Worm (Caenorhabditis elegans): ENCODE results near the gene nlt-1.

Gene nlt-1

DNA sequence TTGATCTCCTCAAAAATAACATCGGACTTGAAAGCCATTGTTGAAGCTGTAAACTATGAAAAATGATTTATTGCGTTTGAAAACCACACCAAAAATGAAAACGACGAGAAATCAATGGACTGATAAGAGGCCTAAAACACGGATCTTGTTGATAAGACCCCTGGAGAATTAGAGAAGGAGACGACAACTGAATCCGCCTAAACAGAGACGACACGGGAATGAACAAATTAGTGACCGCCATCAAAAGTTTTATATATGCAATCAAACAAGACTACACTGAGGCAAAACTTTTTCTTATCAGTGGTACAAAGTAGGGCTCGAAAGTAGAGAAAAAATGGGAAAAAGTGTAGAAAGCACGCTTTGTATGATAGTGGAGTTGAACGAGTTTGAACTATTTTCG, at the start of gene nlt-1:
nlt-1 (minus strand) TSS at position 78 of the 400 bp plus-strand sequence.
- TF ChIP-seq nhr-179 (tag; optimal IDR thresholded peaks at IDR 0.05): no peak
- no peak for TF ChIP-seq sdz-38 (tag; optimal IDR thresholded peaks at IDR 0.05)
- TF ChIP-seq ztf-22 (GFP tag; optimal IDR thresholded peaks at IDR 0.05): peak; percentile 20
- TF ChIP-seq madf-6 (GFP tag; IDR thresholded peaks at IDR 0.05): no peak
- peak; percentile 99 for TF ChIP-seq nhr-80 (tag; optimal IDR thresholded peaks at IDR 0.05)
- TF ChIP-seq T26A5.8 (tag; optimal IDR thresholded peaks at IDR 0.05): no peak
- no peak for TF ChIP-seq somi-1 (GFP tag; optimal IDR thresholded peaks at IDR 0.05)
- TF ChIP-seq dpff-1 (tag; optimal IDR thresholded peaks at IDR 0.05): no peak
- no peak for TF ChIP-seq lsy-27 (tag; optimal IDR thresholded peaks at IDR 0.05; ENCODE audit: borderline replicate concordance, insufficient read depth)
- TF ChIP-seq gei-17 (GFP tag; optimal IDR thresholded peaks at IDR 0.05): no peak
- no peak for TF ChIP-seq B0019.2 (GFP tag; conservative IDR thresholded peaks at IDR 0.05)
- no peak for TF ChIP-seq let-607 (tag; optimal IDR thresholded peaks at IDR 0.05)
- no peak for TF ChIP-seq attf-6 (GFP tag; IDR thresholded peaks at IDR 0.05)
- TF ChIP-seq Y56A3A.18 (GFP tag; IDR thresholded peaks at IDR 0.05): no peak
- peak; percentile 16 for TF ChIP-seq atf-7 (tag; optimal IDR thresholded peaks at IDR 0.05)
- TF ChIP-seq lin-54 (GFP tag; optimal IDR thresholded peaks at IDR 0.05): no peak
- no peak for TF ChIP-seq tlf-1 (GFP tag; optimal IDR thresholded peaks at IDR 0.05)
- peak; percentile 17 for TF ChIP-seq tbp1 (GFP tag; optimal IDR thresholded peaks at IDR 0.05)
- TF ChIP-seq Y53F4B.3 (GFP tag; IDR thresholded peaks at IDR 0.05): no peak
- no peak for TF ChIP-seq attf-3 (GFP tag; conservative IDR thresholded peaks at IDR 0.05)
- TF ChIP-seq F49E8.2 (tag; optimal IDR thresholded peaks at IDR 0.05; ENCODE audit: insufficient read depth): no peak
- no peak for TF ChIP-seq rpc-1 (optimal IDR thresholded peaks at IDR 0.05)
- TF ChIP-seq rpc-1 (tag; optimal IDR thresholded peaks at IDR 0.05): no peak
- TF ChIP-seq C06A6.2 (GFP tag; conservative IDR thresholded peaks at IDR 0.05): no peak
- TF ChIP-seq nfyb-1 (GFP tag; IDR thresholded peaks at IDR 0.05): peak; percentile 73
- no peak for TF ChIP-seq ztf-25 (GFP tag; IDR thresholded peaks at IDR 0.05)
- TF ChIP-seq C17E4.6 (GFP tag; IDR thresholded peaks at IDR 0.05): no peak
- TF ChIP-seq K12H6.12 (tag; optimal IDR thresholded peaks at IDR 0.05): no peak
- no peak for TF ChIP-seq ekl-4 (GFP tag; IDR thresholded peaks at IDR 0.05)
- TF ChIP-seq ceh-79 (tag; optimal IDR thresholded peaks at IDR 0.05): no peak
- TF ChIP-seq madf-10 (tag; optimal IDR thresholded peaks at IDR 0.05): no peak
- no peak for TF ChIP-seq snpc-1.1 (tag; optimal IDR thresholded peaks at IDR 0.05; ENCODE audit: insufficient read depth)
- no peak for TF ChIP-seq F22D6.2 (tag; optimal IDR thresholded peaks at IDR 0.05)
- no peak for TF ChIP-seq cebp-1 (GFP tag; IDR thresholded peaks at IDR 0.05)
- peak; percentile 30 for TF ChIP-seq cebp-1 (tag; optimal IDR thresholded peaks at IDR 0.05)
- TF ChIP-seq xnd-1 (tag; optimal IDR thresholded peaks at IDR 0.05): no peak
- no peak for TF ChIP-seq zfh-2 (GFP tag; conservative IDR thresholded peaks at IDR 0.05)
- peak; percentile 36; the same call in 1 of the 2 replicates for TF ChIP-seq dox-1 (GFP tag; IDR thresholded peaks at IDR 0.05)
- no peak for TF ChIP-seq ama-1 (optimal IDR thresholded peaks at IDR 0.05)
- no peak for TF ChIP-seq ama-1 (GFP tag; optimal IDR thresholded peaks at IDR 0.05)
- peak; percentile 28 for TF ChIP-seq attf-5 (GFP tag; optimal IDR thresholded peaks at IDR 0.05)
- TF ChIP-seq madf-8 (GFP tag; conservative IDR thresholded peaks at IDR 0.05): no peak
- no peak for TF ChIP-seq repo-1 (tag; optimal IDR thresholded peaks at IDR 0.05)
- no peak for TF ChIP-seq hmg-20 (GFP tag; IDR thresholded peaks at IDR 0.05)
- no peak for TF ChIP-seq lin-35 (GFP tag; optimal IDR thresholded peaks at IDR 0.05)
- no peak for TF ChIP-seq ceh-91 (GFP tag; IDR thresholded peaks at IDR 0.05)
- TF ChIP-seq hlh-26 (GFP tag; conservative IDR thresholded peaks at IDR 0.05): no peak
- no peak for TF ChIP-seq ztf-3 (GFP tag; optimal IDR thresholded peaks at IDR 0.05)
- TF ChIP-seq Y53G8AR.9 (GFP tag; conservative IDR thresholded peaks at IDR 0.05): no peak
- no peak for TF ChIP-seq B0261.1 (tag; optimal IDR thresholded peaks at IDR 0.05)
